Fruit fly (Drosophila melanogaster) whole organism, prepupa: ENCODE data around the gene CG31826.

Experiments
- Blimp-1 ChIP-seq: fragments of 200-800 bp; sonication (Bioruptor generic); optimal IDR thresholded peaks from 3 replicates; lab custom pipeline; 2017; ENCODE audit warnings: missing biosample characterization, missing genetic modification characterization, mild to moderate bottlenecking, moderate library complexity, missing genetic modification reagents
- Lpt ChIP-seq: fragments of 200-800 bp; sonication (Bioruptor generic); optimal IDR thresholded peaks from 3 replicates; lab custom pipeline; 2016; ENCODE audit warnings: missing biosample characterization, missing genetic modification characterization
- OdsH ChIP-seq: fragments of 200-800 bp; sonication (Bioruptor generic); optimal IDR thresholded peaks from 3 replicates; lab custom pipeline; 2016; ENCODE audit warnings: missing biosample characterization, missing genetic modification characterization
- Sox15 ChIP-seq: fragments of 200-800 bp; sonication (Bioruptor generic); optimal IDR thresholded peaks from 3 replicates; lab custom pipeline; 2016; ENCODE audit warnings: missing biosample characterization, missing genetic modification characterization

DNA sequence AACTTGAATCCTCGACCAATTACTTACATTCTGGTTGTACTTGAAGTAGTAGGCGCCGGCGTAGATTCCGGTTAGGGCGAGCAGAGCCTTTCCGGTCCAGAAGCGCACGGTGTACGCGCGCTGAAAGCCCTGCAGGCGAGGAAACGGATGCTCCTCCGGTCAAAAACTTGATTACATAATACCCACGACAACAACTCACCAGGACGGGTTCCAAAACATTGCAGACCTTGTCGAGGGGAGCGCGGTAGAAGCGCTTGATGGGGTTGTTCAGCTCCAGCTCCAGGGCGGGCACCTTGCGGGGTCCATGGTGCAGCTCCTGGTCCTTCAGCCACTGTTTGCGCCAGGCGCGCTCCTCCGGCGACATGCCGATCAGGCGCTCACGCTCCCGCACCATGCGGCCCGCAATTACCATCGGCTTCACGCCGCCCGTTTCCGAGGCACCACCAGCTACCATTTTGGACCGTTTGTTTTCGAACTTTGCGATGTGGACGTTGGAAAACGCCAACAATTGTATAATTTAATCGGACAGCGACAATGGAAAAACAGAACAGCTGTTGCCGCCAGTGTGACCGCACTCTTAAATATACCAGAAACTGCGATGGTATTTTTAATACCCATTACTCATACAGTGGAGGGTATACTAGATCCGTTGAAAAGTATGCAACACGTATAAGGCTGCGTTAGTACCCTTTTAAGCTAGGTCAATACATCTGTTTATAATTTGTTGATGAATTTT is 22.2 kb downstream of the CG31826 start, which contains the start of gene ND-B17:
- TF ChIP-seq Lpt (no peak), Blimp-1 (GFP tag; lab: Kevin White, UChicago) (no peak), Sox15 (no peak), OdsH (GFP tag; lab: Kevin White, UChicago) (no peak)
